Worm (Caenorhabditis elegans) whole organism, young adult: ENCODE measurements around the gene fkb-1.

Source experiments
- B0035.1 ChIP-seq: sonication (generic microtip); optimal IDR thresholded peaks from 2 replicates; lab custom pipeline; 2016; ENCODE audit warnings: missing genetic modification characterization, mild to moderate bottlenecking, missing compliant biosample characterization, missing genotype, missing genetic modification reagents
- B0261.1 ChIP-seq: sonication (generic microtip); optimal IDR thresholded peaks from 2 replicates; lab custom pipeline; 2016; ENCODE audit warnings: mild to moderate bottlenecking, missing genetic modification characterization, moderate library complexity, missing compliant biosample characterization
- F23B12.7 ChIP-seq: sonication (generic microtip); optimal IDR thresholded peaks from 2 replicates; lab custom pipeline; 2017; ENCODE audit warnings: missing genetic modification characterization, mild to moderate bottlenecking, missing compliant biosample characterization, antibody characterized with exemption, moderate library complexity; ENCODE audit not compliant: insufficient read depth
- Y79H2A.3 ChIP-seq: fragments of 200-800 bp; sonication (Bioruptor generic); conservative IDR thresholded peaks from 2 replicates; pipeline ENCODE4 v1.3.6; 2022; ENCODE audit warnings: missing genetic modification reagents, missing genetic modification characterization, missing compliant biosample characterization
- ama-1 ChIP-seq, 3 experiments: fragments of 150-350 bp in 1 of 3; sonication (generic microtip) in 2 of 3; optimal IDR thresholded peaks; 2 replicates each; lab custom pipeline; 2014 to 2018; ENCODE audit warnings: missing biosample characterization in 2 of 3, missing genetic modification characterization in 2 of 3, missing genetic modification reagents in 2 of 3
- aptf-3 ChIP-seq: fragments of 200-800 bp; sonication (Bioruptor generic); IDR thresholded peaks from 2 replicates; pipeline ENCODE4 v1.3.6; 2022; ENCODE audit warnings: missing genetic modification characterization, missing compliant biosample characterization
- hlh-26 ChIP-seq: fragments of 200-800 bp; sonication (Bioruptor generic); conservative IDR thresholded peaks from 2 replicates; pipeline ENCODE4 v1.3.6; 2022; ENCODE audit warnings: missing genetic modification reagents, missing genetic modification characterization, missing compliant biosample characterization
- lin-35 ChIP-seq, 3 experiments: fragments of 150-350 bp in 2 of 3; sonication (generic microtip) in 1 of 3; optimal IDR thresholded peaks; 2 replicates each; lab custom pipeline; 2014 to 2018; ENCODE audit warnings: missing biosample characterization in 3 of 3, missing genetic modification characterization in 3 of 3, missing genetic modification reagents in 3 of 3
- sea-2 ChIP-seq: fragments of 200-800 bp; sonication (Bioruptor generic); IDR thresholded peaks from 2 replicates; pipeline ENCODE4 v1.3.6; 2022; ENCODE audit warnings: missing genetic modification characterization, missing compliant biosample characterization
- snpc-4 ChIP-seq, 5 experiments: fragments of 150-350 bp in 1 of 5; sonication (generic microtip) in 4 of 5; optimal IDR thresholded peaks; 2 replicates each; lab custom pipeline; 2014 to 2018; ENCODE audit warnings: missing genetic modification characterization in 5 of 5, missing biosample characterization in 3 of 5, antibody characterized with exemption in 2 of 5, mild to moderate bottlenecking in 2 of 5, missing compliant biosample characterization in 2 of 5, missing genotype in 2 of 5, moderate library complexity in 2 of 5, missing genetic modification reagents in 1 of 5
- tbp1 ChIP-seq: fragments of 200-800 bp; sonication (Bioruptor generic); optimal IDR thresholded peaks from 2 replicates; lab custom pipeline; 2018; ENCODE audit warnings: mild to moderate bottlenecking, missing genetic modification characterization, missing compliant biosample characterization

DNA sequence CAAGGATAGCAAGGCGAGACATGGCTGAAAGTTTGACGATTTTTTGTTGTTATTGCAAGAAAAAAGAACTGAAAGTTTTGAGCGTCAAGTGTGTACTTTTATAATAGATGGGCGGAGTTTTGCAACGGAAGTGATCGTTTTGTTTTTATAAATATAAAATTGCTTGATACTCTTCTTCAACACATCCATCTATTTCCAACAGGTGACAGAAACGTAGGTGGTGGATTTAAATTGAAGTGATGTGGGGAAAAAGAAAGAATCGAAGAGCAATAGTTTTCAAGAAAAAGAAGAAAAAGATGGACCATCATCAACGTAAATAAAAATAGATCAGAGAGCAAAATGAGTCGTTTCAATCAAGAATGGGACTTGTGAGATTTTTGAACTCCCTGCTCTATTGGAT is 30.6 kb downstream of the fkb-1 start, which contains the start of gene ttr-17:
- no peak for TF ChIP-seq B0261.1 (tag; lab: Kevin White, UChicago)
- no peak for TF ChIP-seq ama-1 (optimal IDR thresholded peaks at IDR 0.05; lab: Kevin White, UChicago)
- TF ChIP-seq ama-1 (GFP tag; optimal IDR thresholded peaks at IDR 0.05; lab: Kevin White, UChicago): no peak
- no peak for TF ChIP-seq tbp1 (GFP tag; lab: Kevin White, UChicago)
- TF ChIP-seq snpc-4 (GFP tag; optimal IDR thresholded peaks at IDR 0.05; lab: Kevin White, UChicago): no peak
- TF ChIP-seq snpc-4 (tag; optimal IDR thresholded peaks at IDR 0.05; lab: Kevin White, UChicago): no peak
- no peak for TF ChIP-seq F23B12.7 (tag; lab: Kevin White, UChicago)
- TF ChIP-seq sea-2 (GFP tag; lab: Robert Waterston, UW): no peak
- TF ChIP-seq lin-35 (GFP tag; optimal IDR thresholded peaks at IDR 0.05; lab: Kevin White, UChicago): no peak
- no peak for TF ChIP-seq B0035.1 (tag; lab: Kevin White, UChicago)
- TF ChIP-seq aptf-3 (GFP tag; lab: Robert Waterston, UW): no peak
- no peak for TF ChIP-seq hlh-26 (GFP tag; lab: Robert Waterston, UW)
- no peak for TF ChIP-seq Y79H2A.3
